Fruit fly (Drosophila melanogaster) whole organism, wandering third instar larva: ENCODE results near the gene RpL34b.

Experiments used
- GATAd ChIP-seq: sonication (Bioruptor generic); optimal IDR thresholded peaks from 2 replicates; lab custom pipeline; 2016; ENCODE audit warnings: missing biosample characterization, missing genetic modification characterization
- Hnf4 ChIP-seq: fragments of 200-800 bp; sonication (Bioruptor generic); optimal IDR thresholded peaks from 2 replicates; lab custom pipeline; 2016; ENCODE audit warnings: missing biosample characterization, mild to moderate bottlenecking, missing genetic modification characterization

dm6 chr3R:9427328-9427727 is 26.3 kb upstream of the RpL34b start:
- TF ChIP-seq Hnf4 (GFP tag; lab: Kevin White, UChicago) (no peak), GATAd (no peak)
